Fruit fly (Drosophila melanogaster) whole organism, embryonic: Measurements from ENCODE around the gene CG13457.

ENCODE experiments used
- B-H1 ChIP-seq: fragments of 200-800 bp; sonication (Bioruptor generic); IDR thresholded peaks from 3 replicates; pipeline ENCODE4 v1.3.6; 2022; ENCODE audit warnings: missing biosample characterization, missing genetic modification characterization
- CG10462 ChIP-seq: fragments of 200-800 bp; sonication (Bioruptor generic); optimal IDR thresholded peaks from 2 replicates; lab custom pipeline; 2016; ENCODE audit warnings: missing biosample characterization, missing genetic modification characterization
- CG10565 ChIP-seq: fragments of 200-800 bp; sonication (Bioruptor generic); optimal IDR thresholded peaks from 3 replicates; lab custom pipeline; 2016; ENCODE audit warnings: missing biosample characterization, mild to moderate bottlenecking, missing genetic modification characterization
- CG10959 ChIP-seq: fragments of 200-800 bp; sonication (Bioruptor generic); IDR thresholded peaks from 2 replicates; pipeline ENCODE4 v1.3.6; 2022; ENCODE audit warnings: missing biosample characterization, missing genetic modification characterization
- CG12104 ChIP-seq: fragments of 200-800 bp; sonication (Bioruptor generic); optimal IDR thresholded peaks from 3 replicates; lab custom pipeline; 2016; ENCODE audit warnings: missing biosample characterization, missing genetic modification characterization
- CG12155 ChIP-seq: fragments of 200-800 bp; sonication (Bioruptor generic); optimal IDR thresholded peaks from 3 replicates; lab custom pipeline; 2016; ENCODE audit warnings: missing biosample characterization, missing genetic modification characterization
- CG12659 ChIP-seq: fragments of 200-800 bp; sonication (Bioruptor generic); optimal IDR thresholded peaks from 3 replicates; lab custom pipeline; 2017; ENCODE audit warnings: mild to moderate bottlenecking, missing biosample characterization, missing genetic modification reagents, missing genetic modification characterization
- CG13296 ChIP-seq: fragments of 200-800 bp; sonication (Bioruptor generic); optimal IDR thresholded peaks from 3 replicates; lab custom pipeline; 2018; ENCODE audit warnings: missing biosample characterization, mild to moderate bottlenecking, missing genetic modification characterization
- CG13775 ChIP-seq: fragments of 200-800 bp; sonication (Bioruptor generic); optimal IDR thresholded peaks from 3 replicates; lab custom pipeline; 2017; ENCODE audit warnings: missing biosample characterization, mild to moderate bottlenecking, missing genetic modification characterization
- CG14710 ChIP-seq: fragments of 200-800 bp; sonication (Bioruptor generic); optimal IDR thresholded peaks from 3 replicates; lab custom pipeline; 2019; ENCODE audit warnings: missing biosample characterization, mild to moderate bottlenecking, missing genetic modification characterization, moderate library complexity
- CG1603 ChIP-seq: fragments of 200-800 bp; sonication (Bioruptor generic); optimal IDR thresholded peaks from 2 replicates; lab custom pipeline; 2019; ENCODE audit warnings: missing biosample characterization, mild to moderate bottlenecking, missing genetic modification characterization, moderate library complexity
- CG17359 ChIP-seq: fragments of 200-800 bp; sonication (Bioruptor generic); optimal IDR thresholded peaks from 3 replicates; lab custom pipeline; 2018; ENCODE audit warnings: missing biosample characterization, mild to moderate bottlenecking, missing genetic modification characterization, moderate library complexity
- CG18011 ChIP-seq: fragments of 200-800 bp; sonication (Bioruptor generic); optimal IDR thresholded peaks from 2 replicates; lab custom pipeline; 2017; ENCODE audit warnings: missing biosample characterization, missing genetic modification characterization, mild to moderate bottlenecking, moderate library complexity, missing genotype
- CG2120 ChIP-seq: fragments of 200-800 bp; sonication (Bioruptor generic); optimal IDR thresholded peaks from 3 replicates; lab custom pipeline; 2016; ENCODE audit warnings: missing biosample characterization, missing genetic modification characterization
- CG7372 ChIP-seq: fragments of 200-800 bp; sonication (Bioruptor generic); IDR thresholded peaks from 2 replicates; pipeline ENCODE4 v1.3.6; 2022; ENCODE audit warnings: missing biosample characterization, missing genetic modification characterization
- CG9876 ChIP-seq: fragments of 200-800 bp; sonication (Bioruptor generic); optimal IDR thresholded peaks from 2 replicates; lab custom pipeline; 2016; ENCODE audit warnings: missing biosample characterization, missing genetic modification characterization
- Dek ChIP-seq: fragments of 200-800 bp; sonication (Bioruptor generic); optimal IDR thresholded peaks from 3 replicates; lab custom pipeline; 2019; ENCODE audit warnings: missing biosample characterization, mild to moderate bottlenecking, missing genetic modification characterization, moderate library complexity
- Dip3 ChIP-seq: fragments of 200-800 bp; sonication (Bioruptor generic); optimal IDR thresholded peaks from 3 replicates; lab custom pipeline; 2016; ENCODE audit warnings: missing biosample characterization, missing genetic modification characterization
- Dll ChIP-seq: fragments of 200-800 bp; sonication (Bioruptor generic); IDR thresholded peaks from 4 replicates; pipeline ENCODE4 v1.3.6; 2022; ENCODE audit warnings: missing biosample characterization, missing genetic modification characterization; ENCODE audit not compliant: partially characterized antibody
- Fer1 ChIP-seq: fragments of 200-800 bp; sonication (Bioruptor generic); optimal IDR thresholded peaks from 2 replicates; lab custom pipeline; 2017; ENCODE audit warnings: missing biosample characterization, mild to moderate bottlenecking, missing genetic modification characterization
- Gsc ChIP-seq: fragments of 200-800 bp; sonication (Bioruptor generic); IDR thresholded peaks from 2 replicates; pipeline ENCODE4 v1.3.6; 2022; ENCODE audit warnings: missing biosample characterization, missing genetic modification characterization
- HLH4C ChIP-seq: fragments of 200-800 bp; sonication (Bioruptor generic); IDR thresholded peaks from 3 replicates; pipeline ENCODE4 v1.3.6; 2022; ENCODE audit warnings: missing biosample characterization, missing genetic modification characterization; ENCODE audit not compliant: partially characterized antibody
- Lpt ChIP-seq: fragments of >200 bp; optimal IDR thresholded peaks from 2 replicates; lab custom pipeline; 2018; ENCODE audit warnings: missing biosample characterization, missing genetic modification characterization
- NC2β ChIP-seq: fragments of 200-800 bp; sonication (Bioruptor generic); optimal IDR thresholded peaks from 2 replicates; lab custom pipeline; 2016; ENCODE audit warnings: missing biosample characterization, missing genetic modification characterization
- Optix ChIP-seq: fragments of 200-800 bp; sonication (Bioruptor generic); IDR thresholded peaks from 3 replicates; pipeline ENCODE4 v1.3.6; 2022; ENCODE audit warnings: missing biosample characterization, missing genetic modification characterization
- Spps ChIP-seq: fragments of 200-800 bp; sonication (Bioruptor generic); optimal IDR thresholded peaks from 2 replicates; lab custom pipeline; 2018; ENCODE audit warnings: missing biosample characterization, mild to moderate bottlenecking, missing genetic modification characterization
- Xrp1 ChIP-seq: fragments of 200-800 bp; sonication (Bioruptor generic); IDR thresholded peaks from 2 replicates; pipeline ENCODE4 v1.3.6; 2022; ENCODE audit warnings: missing biosample characterization, missing genetic modification characterization
- abd-A ChIP-seq: fragments of 200-800 bp; sonication (Bioruptor generic); optimal IDR thresholded peaks from 3 replicates; lab custom pipeline; 2019; ENCODE audit warnings: missing biosample characterization, mild to moderate bottlenecking, missing genetic modification characterization, moderate library complexity
- bsh ChIP-seq, 2 experiments: fragments of 200-800 bp; sonication (Bioruptor generic); optimal IDR thresholded peaks; 2 replicates each; lab custom pipeline; 2017 to 2018; ENCODE audit warnings: mild to moderate bottlenecking in 2 of 2, missing biosample characterization in 2 of 2, missing genetic modification characterization in 2 of 2, moderate library complexity in 1 of 2
- chif ChIP-seq, 2 experiments: fragments of 200-800 bp; sonication (Bioruptor generic); optimal IDR thresholded peaks; 3 replicates each; lab custom pipeline; 2016; ENCODE audit warnings: missing biosample characterization in 2 of 2, missing genetic modification characterization in 2 of 2
- croc ChIP-seq: fragments of 200-800 bp; sonication (Bioruptor generic); conservative IDR thresholded peaks from 3 replicates; pipeline ENCODE4 v1.3.6; 2022; ENCODE audit warnings: missing biosample characterization, missing genetic modification characterization
- fd96Cb ChIP-seq: fragments of 200-800 bp; sonication (Bioruptor generic); optimal IDR thresholded peaks from 2 replicates; lab custom pipeline; 2018; ENCODE audit warnings: missing biosample characterization, mild to moderate bottlenecking, missing genetic modification characterization, moderate library complexity
- fu2 ChIP-seq: fragments of 200-800 bp; sonication (Bioruptor generic); optimal IDR thresholded peaks from 2 replicates; lab custom pipeline; 2016; ENCODE audit warnings: missing biosample characterization, missing genetic modification characterization
- jing ChIP-seq: fragments of 200-800 bp; sonication (Bioruptor generic); optimal IDR thresholded peaks from 2 replicates; lab custom pipeline; 2018; ENCODE audit warnings: missing biosample characterization, mild to moderate bottlenecking, missing genetic modification characterization
- jumu ChIP-seq: fragments of 200-800 bp; sonication (Bioruptor generic); optimal IDR thresholded peaks from 3 replicates; lab custom pipeline; 2016; ENCODE audit warnings: missing biosample characterization, missing genetic modification characterization
- kah ChIP-seq: fragments of 200-800 bp; sonication (Bioruptor generic); optimal IDR thresholded peaks from 2 replicates; lab custom pipeline; 2018; ENCODE audit warnings: missing biosample characterization, mild to moderate bottlenecking, missing genetic modification characterization
- kay ChIP-seq: fragments of 200-800 bp; sonication (Bioruptor generic); optimal IDR thresholded peaks from 2 replicates; lab custom pipeline; 2016; ENCODE audit warnings: missing biosample characterization, missing genetic modification characterization
- lov ChIP-seq, 2 experiments: fragments of 200-800 bp in 1 of 2; fragments of >200 bp in 1 of 2; sonication (Bioruptor generic) in 1 of 2; IDR thresholded peaks in 1 of 2; optimal IDR thresholded peaks in 1 of 2; 2 replicates in 1 of 2; 3 replicates in 1 of 2; pipeline versions ENCODE4 v1.3.6 to Lab custom; 2017 to 2022; ENCODE audit warnings: missing biosample characterization in 1 of 2, missing genetic modification characterization in 1 of 2
- luna ChIP-seq: fragments of 200-800 bp; sonication (Bioruptor generic); optimal IDR thresholded peaks from 2 replicates; lab custom pipeline; 2016; ENCODE audit warnings: missing biosample characterization, missing genetic modification characterization
- pzg ChIP-seq: fragments of 200-800 bp; sonication (Bioruptor generic); optimal IDR thresholded peaks from 3 replicates; lab custom pipeline; 2018; ENCODE audit warnings: missing biosample characterization, mild to moderate bottlenecking, missing genetic modification characterization, moderate library complexity
- row ChIP-seq: fragments of 200-800 bp; sonication (Bioruptor generic); IDR thresholded peaks from 3 replicates; pipeline ENCODE4 v1.3.6; 2022; ENCODE audit warnings: missing biosample characterization, missing genetic modification characterization
- sd ChIP-seq: fragments of 200-800 bp; sonication (Bioruptor generic); optimal IDR thresholded peaks from 3 replicates; lab custom pipeline; 2018; ENCODE audit warnings: missing biosample characterization, mild to moderate bottlenecking, missing genetic modification characterization, moderate library complexity
- sens-2 ChIP-seq: fragments of 200-800 bp; sonication (Bioruptor generic); IDR thresholded peaks from 2 replicates; pipeline ENCODE4 v1.3.6; 2022; ENCODE audit warnings: missing biosample characterization, missing genetic modification characterization
- sima ChIP-seq: fragments of 200-800 bp; sonication (Bioruptor generic); optimal IDR thresholded peaks from 2 replicates; lab custom pipeline; 2016; ENCODE audit warnings: missing biosample characterization, missing genetic modification characterization
- slou ChIP-seq: fragments of 200-800 bp; sonication (Bioruptor generic); optimal IDR thresholded peaks from 3 replicates; lab custom pipeline; 2016; ENCODE audit warnings: missing biosample characterization, missing genetic modification characterization
- sob ChIP-seq: fragments of 200-800 bp; sonication (Bioruptor generic); IDR thresholded peaks from 2 replicates; pipeline ENCODE4 v1.3.6; 2022; ENCODE audit warnings: missing biosample characterization, missing genetic modification characterization
- trem ChIP-seq: fragments of 200-800 bp; optimal IDR thresholded peaks from 3 replicates; lab custom pipeline; 2019; ENCODE audit warnings: missing biosample characterization, mild to moderate bottlenecking, missing genetic modification characterization, moderate library complexity
- trh ChIP-seq: fragments of 200-800 bp; sonication (Bioruptor generic); optimal IDR thresholded peaks from 2 replicates; lab custom pipeline; 2016; ENCODE audit warnings: missing biosample characterization, missing genetic modification characterization
- zen ChIP-seq: fragments of 200-800 bp; sonication (Bioruptor generic); optimal IDR thresholded peaks from 3 replicates; lab custom pipeline; 2018; ENCODE audit warnings: missing biosample characterization, mild to moderate bottlenecking, missing genetic modification characterization, moderate library complexity

The CG13457 gene

dm6 chr3L:15104849-15105555 is 26.2 kb downstream of the CG13457 start (continued):
- TF ChIP-seq trh (GFP tag; lab: Kevin White, UChicago): peak; percentile 30
- no peak for TF ChIP-seq CG9876 (GFP tag; lab: Kevin White, UChicago)
- peak; percentile 22 for TF ChIP-seq fd96Cb
- no peak for TF ChIP-seq sima
- TF ChIP-seq luna: peak; percentile 32
- TF ChIP-seq CG18011 (GFP tag; lab: Kevin White, UChicago): peak; percentile 17
- 0 out of 4 replicates have a peak, but pooled peaks have one; percentile 3 for TF ChIP-seq Dll (GFP tag; lab: Robert Waterston, UW)
- peak; percentile 38 for TF ChIP-seq Fer1 (GFP tag; lab: Kevin White, UChicago)
- peak; percentile 43; the same call in 1 of the 2 replicates for TF ChIP-seq CG7372
- peak; percentile 43 for TF ChIP-seq CG1603
- peak; percentile 7 for TF ChIP-seq slou (GFP tag; lab: Kevin White, UChicago)
- no peak for TF ChIP-seq kah
- no peak for TF ChIP-seq abd-A (tag; lab: Kevin White, UChicago)
- TF ChIP-seq CG12155 (GFP tag; lab: Kevin White, UChicago): peak; percentile 45
- peak; percentile 46 for TF ChIP-seq CG13296 (GFP tag; lab: Kevin White, UChicago)
- TF ChIP-seq sob (GFP tag; lab: Robert Waterston, UW): peak; percentile 75
- TF ChIP-seq kay (GFP tag; lab: Kevin White, UChicago): no peak
- peak; percentile 38 for TF ChIP-seq Dip3 (GFP tag; lab: Kevin White, UChicago)
- no peak for TF ChIP-seq Lpt (GFP tag; lab: Kevin White, UChicago)
- no peak for TF ChIP-seq Dek (tag; lab: Kevin White, UChicago)
- peak; percentile 53 for TF ChIP-seq CG13775 (GFP tag; lab: Kevin White, UChicago)
- TF ChIP-seq CG14710: peak; percentile 4
- peak; percentile 63 for TF ChIP-seq CG12659 (GFP tag; lab: Kevin White, UChicago)
- peak; percentile 83 for TF ChIP-seq CG2120 (GFP tag; lab: Kevin White, UChicago)
- TF ChIP-seq chif (GFP tag; optimal IDR thresholded peaks at IDR 0.05; lab: Kevin White, UChicago): peak; percentile 20 to 44
- no peak for TF ChIP-seq Spps (tag; lab: Kevin White, UChicago)
- no peak for TF ChIP-seq pzg (GFP tag; lab: Kevin White, UChicago)
- TF ChIP-seq CG10565 (GFP tag; lab: Kevin White, UChicago): no peak
- TF ChIP-seq fu2 (GFP tag; lab: Kevin White, UChicago): peak; percentile 68
- TF ChIP-seq B-H1: no peak
- peak; percentile 60 for TF ChIP-seq jumu
- peak; percentile 90 for TF ChIP-seq row (GFP tag; lab: Robert Waterston, UW)
- no peak for TF ChIP-seq sd (tag; lab: Kevin White, UChicago)
- TF ChIP-seq jing (GFP tag; lab: Kevin White, UChicago): peak; percentile 14
- no peak for TF ChIP-seq lov (optimal IDR thresholded peaks at IDR 0.05; lab: Kevin White, UChicago)
- no peak for TF ChIP-seq lov (GFP tag; IDR thresholded peaks at IDR 0.05; lab: Robert Waterston, UW)
- peak; percentile 23 for TF ChIP-seq NC2β (GFP tag; lab: Kevin White, UChicago)
- no peak for TF ChIP-seq CG10462 (GFP tag; lab: Kevin White, UChicago)
- peak; percentile 44; the same call in 1 of the 2 replicates for TF ChIP-seq sens-2 (GFP tag; lab: Robert Waterston, UW)
- no peak for TF ChIP-seq zen (tag; lab: Kevin White, UChicago)
- no peak for TF ChIP-seq HLH4C (GFP tag; lab: Robert Waterston, UW)
- TF ChIP-seq Xrp1: peak; percentile 48
- peak; percentile 4 for TF ChIP-seq CG12104 (GFP tag; lab: Kevin White, UChicago)
- peak; percentile 50 for TF ChIP-seq CG17359 (tag; lab: Kevin White, UChicago)
- TF ChIP-seq Optix (GFP tag; lab: Robert Waterston, UW): peak; percentile 43; the same call in 1 of the 3 replicates
- no peak for TF ChIP-seq trem (tag; lab: Kevin White, UChicago)
- TF ChIP-seq croc: peak; percentile 26; the same call in 2 of the 3 replicates
- TF ChIP-seq Gsc (GFP tag; lab: Robert Waterston, UW): 0 out of 2 replicates have a peak, but pooled peaks have one; percentile 36
- TF ChIP-seq bsh (GFP tag; optimal IDR thresholded peaks at IDR 0.05; lab: Kevin White, UChicago): peak; percentile 48 to 87
- no peak for TF ChIP-seq CG10959
